Fruit fly (Drosophila melanogaster): ENCODE measurements around the gene Ugt36E1.

The Ugt36E1 gene

dm6 chr2L:18830587-18831528 lies 4.3 kb downstream of the Ugt36E1 start, which contains the start of the genes CG17597 and ScpX (continued):
- TF ChIP-seq zfh1 (GFP tag; IDR thresholded peaks at IDR 0.05) = peak; percentile 55; the same call in 2 of the 3 replicates
- TF ChIP-seq bowl (GFP tag; IDR thresholded peaks at IDR 0.05) = no peak
- peak; percentile 16 for TF ChIP-seq pfk (GFP tag; optimal IDR thresholded peaks at IDR 0.05)
- peak; percentile 76 for TF ChIP-seq sug (tag; optimal IDR thresholded peaks at IDR 0.05)
- peak; percentile 93 for TF ChIP-seq Dref (GFP tag; IDR thresholded peaks at IDR 0.05)
- TF ChIP-seq BtbVII (GFP tag; optimal IDR thresholded peaks at IDR 0.05) = peak; percentile 38
- TF ChIP-seq ems (GFP tag; optimal IDR thresholded peaks at IDR 0.05) = peak; percentile 71
- TF ChIP-seq sens (GFP tag) = peak; percentile 92
- TF ChIP-seq CG10654 (GFP tag; optimal IDR thresholded peaks at IDR 0.05) = peak; percentile 53
- peak; percentile 68 for TF ChIP-seq CG18476 (GFP tag; optimal IDR thresholded peaks at IDR 0.05)
- TF ChIP-seq grn (GFP tag; optimal IDR thresholded peaks at IDR 0.05) = peak; percentile 88
- TF ChIP-seq emc (GFP tag; optimal IDR thresholded peaks at IDR 0.05) = peak; percentile 42
- no peak for TF ChIP-seq btn (GFP tag; optimal IDR thresholded peaks at IDR 0.05)
- TF ChIP-seq Awh (GFP tag; IDR thresholded peaks at IDR 0.05) = no peak
- TF ChIP-seq CG30431 (GFP tag; optimal IDR thresholded peaks at IDR 0.05) = peak; percentile 47
- TF ChIP-seq CG10274 (GFP tag; optimal IDR thresholded peaks at IDR 0.05) = no peak
- TF ChIP-seq PHDP (tag; optimal IDR thresholded peaks at IDR 0.05) = peak; percentile 54
- no peak for TF ChIP-seq bigmax (GFP tag; optimal IDR thresholded peaks at IDR 0.05)
- 0 out of 2 replicates have a peak, but pooled peaks have one; percentile 24 for TF ChIP-seq CG11247 (GFP tag; IDR thresholded peaks at IDR 0.05)
- no peak for TF ChIP-seq sens-2 (GFP tag; IDR thresholded peaks at IDR 0.05)
- peak; percentile 76 for TF ChIP-seq hbn (GFP tag; IDR thresholded peaks at IDR 0.05; ENCODE audit: partially characterized antibody)
- TF ChIP-seq CG17829 (tag; optimal IDR thresholded peaks at IDR 0.05) = peak; percentile 67
- TF ChIP-seq CG30403 (GFP tag; optimal IDR thresholded peaks at IDR 0.05) = peak; percentile 77
- no peak for TF ChIP-seq CG14667 (GFP tag; IDR thresholded peaks at IDR 0.05)
- TF ChIP-seq CG6272 (GFP tag; IDR thresholded peaks at IDR 0.05) = peak; percentile 45; the same call in 1 of the 2 replicates
- peak; percentile 47 for TF ChIP-seq Dek (tag; optimal IDR thresholded peaks at IDR 0.05)
- TF ChIP-seq CG6689 (GFP tag; IDR thresholded peaks at IDR 0.05) = peak; percentile 62
- TF ChIP-seq run (tag; optimal IDR thresholded peaks at IDR 0.05) = no peak
- no peak for TF ChIP-seq CG3163 (GFP tag; optimal IDR thresholded peaks at IDR 0.05)
- TF ChIP-seq CG7786 (GFP tag; optimal IDR thresholded peaks at IDR 0.05) = peak; percentile 43
- TF ChIP-seq CG13296 (GFP tag; optimal IDR thresholded peaks at IDR 0.05) = peak; percentile 25
- no peak for TF ChIP-seq cg (GFP tag; optimal IDR thresholded peaks at IDR 0.05)
- TF ChIP-seq ERR (GFP tag; optimal IDR thresholded peaks at IDR 0.05) = no peak
- peak; percentile 35; the same call in 1 of the 2 replicates for TF ChIP-seq CG4404 (GFP tag; IDR thresholded peaks at IDR 0.05)
- TF ChIP-seq CG31365 (tag; optimal IDR thresholded peaks at IDR 0.05) = no peak
- peak; percentile 82 for TF ChIP-seq CG11560 (tag; IDR thresholded peaks at IDR 0.05)
- TF ChIP-seq CG17359 (tag; optimal IDR thresholded peaks at IDR 0.05) = peak; percentile 54
- TF ChIP-seq tap (tag; optimal IDR thresholded peaks at IDR 0.05) = no peak
- TF ChIP-seq Bdp1 (GFP tag; optimal IDR thresholded peaks at IDR 0.05) = peak; percentile 13
- TF ChIP-seq en (GFP tag; optimal IDR thresholded peaks at IDR 0.05) = no peak
- no peak for TF ChIP-seq pb (GFP tag; optimal IDR thresholded peaks at IDR 0.05)
- TF ChIP-seq dysf (GFP tag; IDR thresholded peaks at IDR 0.05) = no peak; the same call in 2 of the 3 replicates
- TF ChIP-seq Rx (GFP tag; IDR thresholded peaks at IDR 0.05) = peak; percentile 7; the same call in 1 of the 2 replicates
- TF ChIP-seq org-1 (GFP tag; optimal IDR thresholded peaks at IDR 0.05) = no peak
- peak; percentile 63 for TF ChIP-seq az2 (GFP tag; optimal IDR thresholded peaks at IDR 0.05)
- no peak for TF ChIP-seq Deaf1 (tag; optimal IDR thresholded peaks at IDR 0.05)
- TF ChIP-seq yki (optimal IDR thresholded peaks at IDR 0.05) = no peak
- TF ChIP-seq CG32767 (GFP tag; IDR thresholded peaks at IDR 0.05) = no peak
- peak; percentile 44 for TF ChIP-seq CG18619 (GFP tag; optimal IDR thresholded peaks at IDR 0.05)
- TF ChIP-seq trh (GFP tag; optimal IDR thresholded peaks at IDR 0.05) = no peak
